Fruit fly (Drosophila melanogaster) whole organism: Measurements from ENCODE around the gene Amacr.

Source experiments
- CG8478 ChIP-seq: fragments of >200 bp; optimal IDR thresholded peaks from 2 replicates; lab custom pipeline; 2018; ENCODE audit warnings: inconsistent platforms
- Dll ChIP-seq: fragments of >200 bp; optimal IDR thresholded peaks from 2 replicates; lab custom pipeline; 2017
- EcR ChIP-seq, 2 experiments: fragments of >200 bp; optimal IDR thresholded peaks; 2 replicates each; lab custom pipeline; 2017; ENCODE audit warnings: missing biosample characterization in 2 of 2, missing genetic modification characterization in 2 of 2, missing genetic modification reagents in 2 of 2
- pan ChIP-seq: fragments of >200 bp; optimal IDR thresholded peaks from 2 replicates; lab custom pipeline; 2017
- psq ChIP-seq: fragments of >200 bp; optimal IDR thresholded peaks from 2 replicates; lab custom pipeline; 2017
- usp ChIP-seq: fragments of >200 bp; optimal IDR thresholded peaks from 2 replicates; lab custom pipeline; 2017; ENCODE audit warnings: missing biosample characterization, missing genetic modification characterization, mixed read lengths

The Amacr gene

DNA sequence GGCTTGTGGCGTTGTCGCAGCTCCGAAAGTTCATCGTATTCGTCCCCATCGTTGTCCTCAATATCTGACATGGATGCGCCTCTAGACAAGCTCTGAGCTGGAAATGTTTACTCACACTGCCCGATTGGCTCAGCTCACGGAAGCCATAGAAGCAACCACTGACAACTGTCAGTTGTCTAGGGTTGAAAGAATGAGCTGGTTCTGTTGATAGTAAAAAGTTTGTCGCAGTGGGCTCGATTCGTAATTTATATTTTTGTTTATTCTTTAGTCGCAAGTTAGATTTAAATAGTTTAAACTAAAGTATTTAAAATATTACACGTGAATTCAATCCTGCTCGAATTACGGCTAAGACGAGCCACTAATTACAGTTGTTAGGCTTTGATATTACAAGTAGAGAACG is 22.0 kb downstream of the Amacr start, which contains the start of gene CarT:
Gene CarT, minus strand, starts transcription at position 101 of the 400 bp plus-strand sequence.
- TF ChIP-seq EcR (GFP tag; optimal IDR thresholded peaks at IDR 0.05; lab: Kevin White, UChicago) (no peak), CG8478 (lab: Kevin White, UChicago) (no peak), pan (lab: Kevin White, UChicago) (no peak), Dll (lab: Kevin White, UChicago) (no peak), psq (no peak), usp (GFP tag; lab: Kevin White, UChicago) (no peak)

DNA sequence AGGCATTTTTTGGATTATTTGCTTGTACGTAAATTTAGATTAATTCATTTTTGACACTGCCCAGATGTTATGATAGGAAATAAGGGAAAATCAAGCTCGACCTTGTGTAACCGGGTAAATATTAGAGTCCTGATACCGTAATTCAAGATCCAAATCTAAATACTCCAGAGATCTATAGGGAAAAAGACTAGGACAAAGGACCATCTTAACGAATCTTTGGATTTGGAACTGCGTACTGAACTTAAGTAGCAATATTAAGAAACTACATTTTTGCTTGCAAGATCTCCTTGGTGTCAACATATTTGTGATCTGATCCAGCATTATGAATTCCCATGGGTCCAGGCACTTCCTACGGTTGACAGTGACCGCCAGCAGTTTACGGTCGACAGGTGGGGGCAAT is 25.7 kb downstream of the Amacr start, which contains the start of gene CG9316:
Gene CG9316, minus strand, starts transcription at position 101 of the 400 bp plus-strand sequence.
- no peak for TF ChIP-seq psq
- no peak for TF ChIP-seq usp (GFP tag; lab: Kevin White, UChicago)
- TF ChIP-seq EcR (GFP tag; optimal IDR thresholded peaks at IDR 0.05; lab: Kevin White, UChicago): no peak
- no peak for TF ChIP-seq pan (lab: Kevin White, UChicago)

DNA sequence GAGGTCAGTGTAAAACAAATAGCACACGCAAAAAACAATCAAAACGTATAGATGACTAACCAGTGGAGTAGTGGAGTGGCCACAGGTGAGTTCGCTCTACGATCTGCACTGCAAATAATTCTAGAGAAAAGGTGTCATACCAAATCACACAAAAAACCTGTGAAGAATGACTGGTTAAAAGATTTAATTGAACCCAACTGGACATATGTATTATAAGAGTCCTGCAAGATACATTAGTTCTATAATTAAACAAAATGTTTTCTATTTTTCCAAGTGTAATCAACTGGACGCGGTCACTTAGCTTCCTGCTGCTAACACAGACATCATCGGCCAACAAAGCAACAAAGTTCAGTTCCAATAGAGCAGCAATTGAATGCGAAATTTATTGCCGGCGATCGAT is 28.1 kb downstream of the Amacr start:
- no peak for TF ChIP-seq CG8478 (lab: Kevin White, UChicago)
- TF ChIP-seq psq: no peak
- TF ChIP-seq Dll (lab: Kevin White, UChicago): no peak
- TF ChIP-seq EcR (GFP tag; optimal IDR thresholded peaks at IDR 0.05; lab: Kevin White, UChicago): no peak
- no peak for TF ChIP-seq pan (lab: Kevin White, UChicago)
- no peak for TF ChIP-seq usp (GFP tag; lab: Kevin White, UChicago)

DNA sequence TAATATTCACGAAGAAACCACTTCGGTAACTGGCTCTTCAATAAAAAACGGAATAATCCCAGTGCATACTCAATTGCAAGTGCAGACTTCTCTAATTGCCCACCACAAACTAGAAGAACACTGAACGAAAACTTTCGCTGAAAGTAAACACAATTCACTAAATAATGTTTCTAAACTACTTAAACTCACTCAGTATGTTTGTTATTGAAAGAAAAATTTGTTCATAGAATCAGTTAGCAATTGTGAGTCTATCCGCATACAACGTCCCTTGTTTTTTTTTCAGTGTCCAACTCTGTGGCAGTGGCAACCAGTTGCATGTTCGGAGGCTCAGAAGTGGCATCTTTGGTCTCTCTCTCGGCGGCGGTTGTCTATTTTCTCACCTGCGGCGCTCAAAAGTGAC is 30.7 kb downstream of the Amacr start:
- no peak for TF ChIP-seq usp (GFP tag; lab: Kevin White, UChicago)
- no peak for TF ChIP-seq CG8478 (lab: Kevin White, UChicago)
- no peak for TF ChIP-seq psq
- no peak for TF ChIP-seq Dll (lab: Kevin White, UChicago)
- TF ChIP-seq pan (lab: Kevin White, UChicago): no peak
- no peak for TF ChIP-seq EcR (GFP tag; optimal IDR thresholded peaks at IDR 0.05; lab: Kevin White, UChicago)

DNA sequence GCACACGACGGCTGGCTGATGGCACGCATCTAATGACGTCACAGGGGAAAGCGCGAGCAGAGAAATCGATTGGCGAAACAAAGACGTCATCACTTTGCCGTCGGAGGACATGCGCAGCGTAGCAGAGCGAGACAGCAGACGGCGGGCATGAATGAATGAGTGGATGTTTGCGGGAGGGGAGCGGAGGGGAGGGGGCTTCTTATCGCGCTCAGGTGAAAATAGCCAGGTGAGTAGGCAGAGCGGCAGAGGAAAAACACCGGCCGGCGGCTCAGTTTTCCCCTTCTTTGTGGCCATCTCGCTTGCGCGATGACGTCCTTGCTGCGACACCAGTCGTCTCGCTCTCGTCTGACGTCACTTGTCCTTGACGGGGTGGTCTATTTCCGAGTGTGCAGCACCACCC is 32.1 kb downstream of the Amacr start:
- TF ChIP-seq psq: no peak
- TF ChIP-seq pan (lab: Kevin White, UChicago): no peak
- TF ChIP-seq Dll (lab: Kevin White, UChicago): no peak
- no peak for TF ChIP-seq usp (GFP tag; lab: Kevin White, UChicago)
- TF ChIP-seq CG8478 (lab: Kevin White, UChicago): no peak
- no peak for TF ChIP-seq EcR (GFP tag; optimal IDR thresholded peaks at IDR 0.05; lab: Kevin White, UChicago)

DNA sequence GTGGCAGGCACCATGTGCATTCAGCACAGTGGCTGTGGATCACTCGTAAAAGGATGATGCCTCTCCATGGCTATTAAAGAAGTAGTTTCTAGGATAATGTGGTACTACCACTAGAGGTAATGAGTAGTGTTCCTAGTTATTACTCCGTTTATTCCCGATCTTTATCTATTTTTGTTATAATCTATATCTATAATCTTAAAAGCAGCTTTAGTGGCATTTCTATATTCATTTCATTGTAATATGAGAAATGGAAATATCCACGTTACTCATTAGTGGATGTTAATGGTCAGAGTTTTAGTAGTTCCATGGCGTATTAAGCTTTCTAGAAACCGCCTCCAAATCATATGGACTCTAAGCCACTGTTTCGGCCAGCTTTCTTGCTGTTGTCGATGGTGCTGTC is 35.4 kb downstream of the Amacr start:
- TF ChIP-seq Dll (lab: Kevin White, UChicago) (no peak), EcR (GFP tag; optimal IDR thresholded peaks at IDR 0.05; lab: Kevin White, UChicago) (no peak), psq (no peak), CG8478 (lab: Kevin White, UChicago) (no peak), usp (GFP tag; lab: Kevin White, UChicago) (no peak), pan (lab: Kevin White, UChicago) (no peak)

DNA sequence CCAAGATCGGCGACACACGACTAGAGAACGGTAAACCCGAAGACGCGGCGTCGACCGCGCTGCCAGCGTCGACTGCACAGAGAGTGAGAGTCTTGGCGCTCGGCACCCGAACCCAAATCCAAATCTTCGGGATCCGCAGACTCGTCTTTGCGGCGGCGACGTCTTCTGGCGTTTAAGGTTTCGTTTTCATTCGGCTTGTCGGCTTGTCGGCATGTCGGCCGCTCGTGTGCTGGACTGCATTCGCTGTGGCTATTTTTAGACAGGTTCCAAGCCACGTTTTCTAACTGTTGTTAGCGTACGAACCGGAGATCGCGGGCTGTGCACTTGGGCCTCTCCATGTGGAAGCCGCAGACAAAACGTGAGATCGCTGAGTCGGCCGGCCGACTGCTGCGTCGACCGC is 36.1 kb downstream of the Amacr start:
- TF ChIP-seq usp (GFP tag; lab: Kevin White, UChicago): no peak
- no peak for TF ChIP-seq CG8478 (lab: Kevin White, UChicago)
- TF ChIP-seq psq: no peak
- TF ChIP-seq EcR (GFP tag; optimal IDR thresholded peaks at IDR 0.05; lab: Kevin White, UChicago): no peak
- no peak for TF ChIP-seq pan (lab: Kevin White, UChicago)
- no peak for TF ChIP-seq Dll (lab: Kevin White, UChicago)

DNA sequence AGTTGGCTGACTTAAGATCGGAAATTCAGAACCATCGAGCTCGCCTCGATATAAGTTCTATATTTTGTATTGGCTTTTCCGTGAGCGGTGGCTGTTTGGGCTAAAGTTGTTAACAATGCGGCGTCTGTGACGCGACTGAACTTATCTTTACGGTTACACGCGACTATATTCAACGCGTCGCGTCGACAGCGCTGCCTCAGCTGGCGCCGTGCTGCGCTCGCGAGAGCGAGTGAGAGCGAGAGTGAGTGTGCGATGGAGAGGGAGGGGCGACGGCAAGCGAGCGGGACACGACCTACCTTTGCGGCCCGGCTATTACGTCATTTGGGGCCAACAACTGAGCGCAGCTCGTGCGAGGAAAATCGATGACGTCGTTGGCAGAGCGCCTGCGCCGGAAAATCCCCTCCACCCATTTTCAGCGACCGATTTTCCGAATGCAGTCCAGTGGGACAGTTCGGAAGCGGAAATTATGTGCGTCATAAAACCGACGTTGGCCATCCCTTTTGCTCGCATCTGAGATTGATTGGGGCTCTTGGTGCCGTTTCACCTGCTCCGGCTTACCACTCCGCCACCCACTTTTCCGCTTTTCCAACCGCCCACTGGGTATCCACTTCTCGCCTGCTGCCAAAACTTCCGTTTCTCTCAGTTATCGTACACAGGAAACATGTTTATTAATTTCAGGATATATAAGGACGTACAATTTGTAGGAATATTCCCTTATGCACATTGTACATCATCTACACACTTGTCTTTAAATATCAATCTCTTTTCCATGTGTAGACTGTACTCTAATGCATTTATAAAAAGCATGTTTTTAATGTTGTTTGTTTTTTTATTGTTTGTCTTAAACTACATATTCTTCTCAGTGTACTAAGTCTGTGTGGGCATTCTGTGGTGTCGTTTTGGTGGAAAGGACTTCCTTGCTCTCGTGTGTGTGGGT is 37.4 kb downstream of the Amacr start, which contains the start of gene Hr38:
Gene Hr38, minus strand, starts transcription at position 121 of the 937 bp plus-strand sequence.
- peak; percentile 85 for TF ChIP-seq Dll (lab: Kevin White, UChicago)
- no peak for TF ChIP-seq usp (GFP tag; lab: Kevin White, UChicago)
- TF ChIP-seq pan (lab: Kevin White, UChicago): no peak

DNA sequence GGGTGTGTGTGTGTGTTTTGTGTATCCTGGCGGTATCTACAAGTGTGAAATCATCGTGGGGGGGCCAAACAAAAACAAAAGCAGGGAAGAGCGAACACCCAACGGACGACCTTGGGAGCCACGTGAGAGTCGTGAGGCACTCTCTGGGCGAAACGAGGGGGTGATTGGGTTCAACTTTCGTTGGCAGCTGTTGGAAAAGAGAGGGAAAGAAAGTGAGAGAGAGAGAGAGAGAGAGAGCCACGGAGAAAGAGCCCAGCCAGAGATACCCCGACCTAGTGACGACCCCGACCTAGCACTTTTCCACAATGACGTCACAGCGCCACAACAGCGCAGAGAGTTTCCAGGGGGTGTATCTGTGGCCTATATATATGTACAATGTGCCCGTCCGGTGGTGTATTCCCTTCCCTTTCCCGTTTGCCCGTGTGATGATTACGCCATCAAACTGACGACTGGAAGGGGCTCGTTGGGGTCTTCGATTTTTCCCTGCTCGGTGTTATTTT is 46.2 kb downstream of the Amacr start:
- TF ChIP-seq pan (lab: Kevin White, UChicago): no peak
- no peak for TF ChIP-seq CG8478 (lab: Kevin White, UChicago)
- TF ChIP-seq psq: no peak
- TF ChIP-seq EcR (GFP tag; optimal IDR thresholded peaks at IDR 0.05; lab: Kevin White, UChicago): no peak
- no peak for TF ChIP-seq Dll (lab: Kevin White, UChicago)
- no peak for TF ChIP-seq usp (GFP tag; lab: Kevin White, UChicago)

DNA sequence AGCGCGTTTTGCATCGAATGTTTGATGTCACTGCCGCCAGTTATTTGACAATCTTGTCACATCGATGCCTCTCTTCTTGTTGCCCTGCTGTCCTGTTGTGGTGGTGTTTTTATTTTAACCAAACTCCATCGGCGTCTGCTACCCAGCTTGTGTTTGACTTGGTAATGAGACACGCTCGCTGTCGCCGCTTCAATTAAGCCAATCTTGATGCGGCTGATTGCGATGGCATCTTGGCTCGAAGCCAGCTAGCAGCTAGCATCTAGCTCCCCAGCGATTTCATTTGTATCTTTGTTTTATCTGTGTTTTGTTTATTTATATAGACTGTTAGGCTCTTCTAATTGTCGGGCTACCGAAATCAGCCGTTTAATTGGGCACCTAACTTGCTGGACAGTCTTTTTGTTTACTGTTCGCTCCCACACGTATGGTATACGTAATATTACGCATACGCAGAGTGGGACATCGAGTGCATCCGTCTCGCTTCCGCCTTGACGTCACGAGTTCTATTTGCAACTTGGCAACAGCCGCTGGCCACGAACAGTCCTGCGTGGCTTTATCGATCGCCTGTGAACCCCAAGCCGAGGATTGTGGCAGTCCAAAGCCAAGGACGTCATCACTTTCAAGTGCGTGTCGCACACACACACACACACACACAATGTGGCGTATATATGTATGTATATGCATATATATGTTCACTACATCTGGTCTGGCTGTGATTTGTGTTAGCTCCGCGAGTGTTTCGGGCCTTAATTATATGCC is 47.5 kb downstream of the Amacr start:
- TF ChIP-seq usp (GFP tag; lab: Kevin White, UChicago) (no peak), EcR (GFP tag; optimal IDR thresholded peaks at IDR 0.05; lab: Kevin White, UChicago) (no peak), psq (no peak), Dll (lab: Kevin White, UChicago) (no peak), pan (lab: Kevin White, UChicago) (no peak), CG8478 (lab: Kevin White, UChicago) (no peak)
